Fruit fly (Drosophila melanogaster): ENCODE results near the gene CecA1.

Gene CecA1

dm6 chr3R:30252882-30253281 lies 42.2 kb downstream of the CecA1 start, which contains the start of gene CG18404:
CG18404 (plus strand) TSS chr3R:30253182.
- no peak for TF ChIP-seq h (optimal IDR thresholded peaks at IDR 0.05)
- no peak for TF ChIP-seq psq (optimal IDR thresholded peaks at IDR 0.05)
- TF ChIP-seq ttk (optimal IDR thresholded peaks at IDR 0.05) = no peak
- TF ChIP-seq insv (optimal IDR thresholded peaks at IDR 0.05) = no peak

- no peak for TF ChIP-seq ttk (optimal IDR thresholded peaks at IDR 0.05)
- TF ChIP-seq Sin3A (optimal IDR thresholded peaks at IDR 0.05) = no peak
- TF ChIP-seq h (optimal IDR thresholded peaks at IDR 0.05) = no peak
- TF ChIP-seq psq (optimal IDR thresholded peaks at IDR 0.05) = no peak
- TF ChIP-seq insv (optimal IDR thresholded peaks at IDR 0.05) = no peak
- TF ChIP-seq Myc (optimal IDR thresholded peaks at IDR 0.05) = no peak
Observed at dm6 chr3R:30255255-30256121, 44.8 kb downstream of the CecA1 start.

dm6 chr3R:30256233-30256632 lies 45.6 kb downstream of the CecA1 start:
- no peak for TF ChIP-seq insv (optimal IDR thresholded peaks at IDR 0.05)
- TF ChIP-seq ttk (optimal IDR thresholded peaks at IDR 0.05) = no peak
- TF ChIP-seq h (optimal IDR thresholded peaks at IDR 0.05) = no peak
- TF ChIP-seq Myc (optimal IDR thresholded peaks at IDR 0.05) = no peak
- no peak for TF ChIP-seq Sin3A (optimal IDR thresholded peaks at IDR 0.05)
- no peak for TF ChIP-seq psq (optimal IDR thresholded peaks at IDR 0.05)

- TF ChIP-seq Sin3A (optimal IDR thresholded peaks at IDR 0.05) = no peak
- TF ChIP-seq Myc (optimal IDR thresholded peaks at IDR 0.05) = no peak
Observed at dm6 chr3R:30257588-30257987, 46.9 kb downstream of the CecA1 start.

dm6 chr3R:30258298-30258990 lies 47.8 kb downstream of the CecA1 start:
- TF ChIP-seq Sin3A (optimal IDR thresholded peaks at IDR 0.05) = no peak

- no peak for TF ChIP-seq psq (optimal IDR thresholded peaks at IDR 0.05)
- TF ChIP-seq Myc (optimal IDR thresholded peaks at IDR 0.05) = no peak
- TF ChIP-seq insv (optimal IDR thresholded peaks at IDR 0.05) = no peak
- no peak for TF ChIP-seq h (optimal IDR thresholded peaks at IDR 0.05)
- TF ChIP-seq Sin3A (optimal IDR thresholded peaks at IDR 0.05) = no peak
- no peak for TF ChIP-seq ttk (optimal IDR thresholded peaks at IDR 0.05)
Observed at dm6 chr3R:30258991-30259351, 48.3 kb downstream of the CecA1 start.

dm6 chr3R:30259561-30259960 lies 48.9 kb downstream of the CecA1 start:
- no peak for TF ChIP-seq psq (optimal IDR thresholded peaks at IDR 0.05)
- TF ChIP-seq Myc (optimal IDR thresholded peaks at IDR 0.05) = no peak
- TF ChIP-seq insv (optimal IDR thresholded peaks at IDR 0.05) = no peak
- TF ChIP-seq Sin3A (optimal IDR thresholded peaks at IDR 0.05) = no peak
- no peak for TF ChIP-seq ttk (optimal IDR thresholded peaks at IDR 0.05)
- no peak for TF ChIP-seq h (optimal IDR thresholded peaks at IDR 0.05)
